Worm (Caenorhabditis elegans): ENCODE measurements around the gene F40G9.6.

The F40G9.6 gene

ce11 chrIII:184335-184734 is 5.0 kb downstream of the F40G9.6 start:
- TF ChIP-seq ceh-28 (tag; optimal IDR thresholded peaks at IDR 0.05) (peak; percentile 49), nhr-25 (tag; optimal IDR thresholded peaks at IDR 0.05) (no peak)

ce11 chrIII:185909-186308 is 6.6 kb downstream of the F40G9.6 start:
- TF ChIP-seq elt-2 (tag; optimal IDR thresholded peaks at IDR 0.05): peak; percentile 19

ce11 chrIII:187829-188228 is 8.5 kb downstream of the F40G9.6 start, which contains the start of gene mxl-2:
mxl-2 (minus strand) TSS chrIII:188131.
- no peak for TF ChIP-seq nhr-43 (tag; optimal IDR thresholded peaks at IDR 0.05; ENCODE audit: poor library complexity, severe bottlenecking)
- TF ChIP-seq nhr-11 (tag; optimal IDR thresholded peaks at IDR 0.05): no peak
- TF ChIP-seq ceh-82 (tag; optimal IDR thresholded peaks at IDR 0.05): no peak

- TF ChIP-seq tbx-2 (tag; optimal IDR thresholded peaks at IDR 0.05) (no peak), ceh-82 (tag; optimal IDR thresholded peaks at IDR 0.05) (no peak), fkh-10 (GFP tag; optimal IDR thresholded peaks at IDR 0.05) (no peak), R02D3.7 (tag; optimal IDR thresholded peaks at IDR 0.05) (no peak), jun-1 (tag; optimal IDR thresholded peaks at IDR 0.05) (no peak), egl-27 (tag; optimal IDR thresholded peaks at IDR 0.05) (no peak), fkh-2 (tag; optimal IDR thresholded peaks at IDR 0.05) (no peak), egl-5 (tag; optimal IDR thresholded peaks at IDR 0.05) (no peak), elt-3 (tag; optimal IDR thresholded peaks at IDR 0.05) (no peak), ZK546.5 (tag; optimal IDR thresholded peaks at IDR 0.05) (no peak), lsy-12 (tag; optimal IDR thresholded peaks at IDR 0.05) (no peak), zag-1 (tag; optimal IDR thresholded peaks at IDR 0.05) (no peak), hmg-11 (tag; optimal IDR thresholded peaks at IDR 0.05) (peak; percentile 39), nhr-25 (tag; optimal IDR thresholded peaks at IDR 0.05) (no peak), nhr-23 (tag; optimal IDR thresholded peaks at IDR 0.05) (no peak), lin-15B (tag; optimal IDR thresholded peaks at IDR 0.05) (peak; percentile 15), ceh-28 (tag; optimal IDR thresholded peaks at IDR 0.05) (no peak), nhr-77 (tag; optimal IDR thresholded peaks at IDR 0.05) (no peak), daf-12 (tag; optimal IDR thresholded peaks at IDR 0.05) (no peak), ceh-16 (tag; optimal IDR thresholded peaks at IDR 0.05) (no peak), nhr-67 (tag; optimal IDR thresholded peaks at IDR 0.05) (no peak), sea-2 (GFP tag; optimal IDR thresholded peaks at IDR 0.05) (no peak), ama-1 (optimal IDR thresholded peaks at IDR 0.05) (no peak), ztf-11 (tag; optimal IDR thresholded peaks at IDR 0.05) (no peak), nhr-12 (tag; optimal IDR thresholded peaks at IDR 0.05) (no peak), nhr-237 (tag; optimal IDR thresholded peaks at IDR 0.05) (no peak), ceh-9 (tag; optimal IDR thresholded peaks at IDR 0.05) (no peak), nfya-1 (tag; optimal IDR thresholded peaks at IDR 0.05; ENCODE audit: insufficient read depth) (peak; percentile 29), pqm-1 (tag; optimal IDR thresholded peaks at IDR 0.05) (no peak), aly-2 (tag; optimal IDR thresholded peaks at IDR 0.05) (no peak), nhr-76 (tag; optimal IDR thresholded peaks at IDR 0.05) (no peak), pha-4 (tag; optimal IDR thresholded peaks at IDR 0.05) (peak; percentile 51), mml-1 (tag; optimal IDR thresholded peaks at IDR 0.05) (no peak), skn-1 (tag; optimal IDR thresholded peaks at IDR 0.05) (peak; percentile 14), elt-1 (tag; optimal IDR thresholded peaks at IDR 0.05) (no peak), nhr-11 (tag; optimal IDR thresholded peaks at IDR 0.05) (no peak), lin-39 (tag; optimal IDR thresholded peaks at IDR 0.05) (no peak), eor-1 (tag; optimal IDR thresholded peaks at IDR 0.05) (no peak), nhr-28 (tag; optimal IDR thresholded peaks at IDR 0.05) (no peak), elt-2 (tag; optimal IDR thresholded peaks at IDR 0.05) (peak; percentile 42), nhr-43 (tag; optimal IDR thresholded peaks at IDR 0.05; ENCODE audit: poor library complexity, severe bottlenecking) (no peak), ztf-4 (tag; optimal IDR thresholded peaks at IDR 0.05) (no peak), fos-1 (tag; optimal IDR thresholded peaks at IDR 0.05) (no peak), unc-62 (GFP tag; optimal IDR thresholded peaks at IDR 0.05) (no peak), mdl-1 (tag; optimal IDR thresholded peaks at IDR 0.05) (no peak), snpc-4 (tag; optimal IDR thresholded peaks at IDR 0.05) (no peak), unc-39 (tag; optimal IDR thresholded peaks at IDR 0.05) (no peak)
Observed at ce11 chrIII:188426-188888, 9.1 kb downstream of the F40G9.6 start, which contains the start of gene ubc-20. ubc-20 (plus strand) TSS chrIII:188838.
